Fruit fly (Drosophila melanogaster) whole organism, embryonic: ENCODE measurements around the gene CG7029.

Experiments used
- Abd-B ChIP-seq: fragments of 200-800 bp; sonication (Bioruptor generic); optimal IDR thresholded peaks from 2 replicates; lab custom pipeline; 2018; ENCODE audit warnings: missing biosample characterization, mild to moderate bottlenecking, missing genetic modification characterization, moderate library complexity
- Bgb ChIP-seq: fragments of 200-800 bp; sonication (Bioruptor generic); IDR thresholded peaks from 2 replicates; pipeline ENCODE4 v1.3.6; 2022; ENCODE audit warnings: missing biosample characterization, missing genetic modification characterization; ENCODE audit not compliant: partially characterized antibody
- CG11093 ChIP-seq: fragments of 200-800 bp; sonication (Bioruptor generic); IDR thresholded peaks from 3 replicates; pipeline ENCODE4 v1.3.6; 2022; ENCODE audit warnings: missing biosample characterization, missing genetic modification characterization
- CG11398 ChIP-seq: fragments of 200-800 bp; sonication (Bioruptor generic); optimal IDR thresholded peaks from 2 replicates; lab custom pipeline; 2016; ENCODE audit warnings: missing biosample characterization, missing genetic modification characterization
- CG11504 ChIP-seq: fragments of 200-800 bp; sonication (Bioruptor generic); optimal IDR thresholded peaks from 3 replicates; lab custom pipeline; 2019; ENCODE audit warnings: missing biosample characterization, mild to moderate bottlenecking, missing genetic modification characterization, moderate library complexity
- CG12155 ChIP-seq: fragments of 200-800 bp; sonication (Bioruptor generic); optimal IDR thresholded peaks from 3 replicates; lab custom pipeline; 2016; ENCODE audit warnings: missing biosample characterization, missing genetic modification characterization
- CG1233 ChIP-seq: fragments of 200-800 bp; sonication (Bioruptor generic); optimal IDR thresholded peaks from 4 replicates; lab custom pipeline; 2018; ENCODE audit warnings: missing biosample characterization, mild to moderate bottlenecking, missing genetic modification characterization
- CG14050 ChIP-seq: fragments of 200-800 bp; sonication (Bioruptor generic); IDR thresholded peaks from 3 replicates; pipeline ENCODE4 v1.3.6; 2022; ENCODE audit warnings: missing biosample characterization, missing genetic modification characterization
- CG14667 ChIP-seq: fragments of 200-800 bp; sonication (Bioruptor generic); IDR thresholded peaks from 2 replicates; pipeline ENCODE4 v1.3.6; 2022; ENCODE audit warnings: missing biosample characterization, missing genetic modification characterization
- CG14860 ChIP-seq: fragments of 200-800 bp; sonication (Bioruptor generic); IDR thresholded peaks from 3 replicates; pipeline ENCODE4 v1.3.6; 2022; ENCODE audit warnings: missing biosample characterization, missing genetic modification characterization; ENCODE audit not compliant: partially characterized antibody
- CG15479 ChIP-seq: fragments of 200-800 bp; sonication (Bioruptor generic); optimal IDR thresholded peaks from 3 replicates; lab custom pipeline; 2019; ENCODE audit warnings: missing biosample characterization, mild to moderate bottlenecking, missing genetic modification characterization, moderate library complexity
- CG18262 ChIP-seq: fragments of 200-800 bp; optimal IDR thresholded peaks from 3 replicates; lab custom pipeline; 2019; ENCODE audit warnings: missing biosample characterization, mild to moderate bottlenecking, missing genetic modification characterization, moderate library complexity
- CG2875 ChIP-seq: fragments of 200-800 bp; sonication (Bioruptor generic); optimal IDR thresholded peaks from 2 replicates; lab custom pipeline; 2017; ENCODE audit warnings: missing biosample characterization, mild to moderate bottlenecking, missing genetic modification characterization, missing genetic modification reagents
- CG42726 ChIP-seq: fragments of 200-800 bp; sonication (Bioruptor generic); IDR thresholded peaks from 2 replicates; pipeline ENCODE4 v1.3.6; 2022; ENCODE audit warnings: missing biosample characterization, missing genetic modification characterization; ENCODE audit not compliant: partially characterized antibody
- CG7786 ChIP-seq: fragments of 200-800 bp; sonication (Bioruptor generic); optimal IDR thresholded peaks from 2 replicates; lab custom pipeline; 2016; ENCODE audit warnings: missing biosample characterization, missing genetic modification characterization
- CG7928 ChIP-seq: fragments of 200-800 bp; sonication (Bioruptor generic); optimal IDR thresholded peaks from 2 replicates; lab custom pipeline; 2017; ENCODE audit warnings: missing biosample characterization, mild to moderate bottlenecking, missing genetic modification characterization
- CG8924 ChIP-seq: fragments of 200-800 bp; optimal IDR thresholded peaks from 3 replicates; lab custom pipeline; 2019; ENCODE audit warnings: missing biosample characterization, mild to moderate bottlenecking, missing genetic modification characterization, moderate library complexity
- CG9932 ChIP-seq: fragments of 200-800 bp; sonication (Bioruptor generic); IDR thresholded peaks from 2 replicates; pipeline ENCODE4 v1.3.6; 2022; ENCODE audit warnings: missing biosample characterization, missing genetic modification characterization
- D19A ChIP-seq: fragments of 200-800 bp; optimal IDR thresholded peaks from 3 replicates; lab custom pipeline; 2019; ENCODE audit warnings: missing biosample characterization, mild to moderate bottlenecking, missing genetic modification characterization, moderate library complexity
- Deaf1 ChIP-seq: fragments of 200-800 bp; optimal IDR thresholded peaks from 3 replicates; lab custom pipeline; 2019; ENCODE audit warnings: missing biosample characterization, mild to moderate bottlenecking, missing genetic modification characterization, moderate library complexity
- Ets65A ChIP-seq: fragments of 200-800 bp; sonication (Bioruptor generic); peaks from one replicate; lab custom pipeline; 2016; ENCODE audit warnings: missing biosample characterization, missing genetic modification characterization
- GATAe ChIP-seq: fragments of 200-800 bp; sonication (Bioruptor generic); conservative IDR thresholded peaks from 2 replicates; pipeline ENCODE4 v1.3.6; 2022; ENCODE audit warnings: missing biosample characterization, missing genetic modification characterization
- Hand ChIP-seq: fragments of 200-800 bp; sonication (Bioruptor generic); optimal IDR thresholded peaks from 2 replicates; lab custom pipeline; 2017; ENCODE audit warnings: mild to moderate bottlenecking, missing biosample characterization, missing genetic modification reagents, missing genetic modification characterization
- Lhr ChIP-seq: fragments of 200-800 bp; sonication (Bioruptor generic); optimal IDR thresholded peaks from 3 replicates; lab custom pipeline; 2017; ENCODE audit warnings: mild to moderate bottlenecking, missing biosample characterization, missing genetic modification reagents, missing genetic modification characterization
- Rfx ChIP-seq: fragments of 200-800 bp; sonication (Bioruptor generic); IDR thresholded peaks from 2 replicates; pipeline ENCODE4 v1.3.6; 2022; ENCODE audit warnings: missing biosample characterization, missing genetic modification characterization
- Spps ChIP-seq: fragments of 200-800 bp; sonication (Bioruptor generic); optimal IDR thresholded peaks from 2 replicates; lab custom pipeline; 2018; ENCODE audit warnings: missing biosample characterization, mild to moderate bottlenecking, missing genetic modification characterization
- Tbp ChIP-seq: fragments of >200 bp; optimal IDR thresholded peaks from 2 replicates; lab custom pipeline; 2018; ENCODE audit warnings: missing biosample characterization, missing genetic modification characterization
- Vsx1 ChIP-seq: fragments of 200-800 bp; sonication (Bioruptor generic); optimal IDR thresholded peaks from 2 replicates; lab custom pipeline; 2017; ENCODE audit warnings: missing biosample characterization, mild to moderate bottlenecking, missing genetic modification characterization, missing genetic modification reagents
- br ChIP-seq: fragments of >200 bp; optimal IDR thresholded peaks from 2 replicates; lab custom pipeline; 2017
- cas ChIP-seq: fragments of 200-800 bp; sonication (Bioruptor generic); IDR thresholded peaks from 2 replicates; pipeline ENCODE4 v1.3.6; 2022; ENCODE audit warnings: missing biosample characterization, missing genetic modification characterization
- chm ChIP-seq: fragments of 200-800 bp; sonication (Bioruptor generic); IDR thresholded peaks from 2 replicates; pipeline ENCODE4 v1.3.6; 2022; ENCODE audit warnings: missing biosample characterization, missing genetic modification characterization
- crol ChIP-seq: fragments of 200-800 bp; sonication (Bioruptor generic); IDR thresholded peaks from 2 replicates; pipeline ENCODE4 v1.3.6; 2022; ENCODE audit warnings: missing biosample characterization, missing genetic modification characterization
- cwo ChIP-seq: fragments of 200-800 bp; sonication (Bioruptor generic); optimal IDR thresholded peaks from 3 replicates; lab custom pipeline; 2017; ENCODE audit warnings: missing biosample characterization, missing genetic modification characterization, mild to moderate bottlenecking, moderate library complexity, missing genetic modification reagents
- da ChIP-seq: fragments of 200-800 bp; sonication (Bioruptor generic); optimal IDR thresholded peaks from 2 replicates; lab custom pipeline; 2016; ENCODE audit warnings: missing biosample characterization, missing genetic modification characterization
- fd3F ChIP-seq: fragments of 200-800 bp; sonication (Bioruptor generic); optimal IDR thresholded peaks from 2 replicates; lab custom pipeline; 2018; ENCODE audit warnings: missing biosample characterization, mild to moderate bottlenecking, missing genetic modification characterization, moderate library complexity
- gfzf ChIP-seq: fragments of 200-800 bp; sonication (Bioruptor generic); optimal IDR thresholded peaks from 2 replicates; lab custom pipeline; 2016; ENCODE audit warnings: missing biosample characterization, mild to moderate bottlenecking, missing genetic modification characterization, moderate library complexity
- insv ChIP-seq, 2 experiments: fragments of 200-800 bp; sonication (Bioruptor generic); optimal IDR thresholded peaks; 3 replicates each; lab custom pipeline; 2016 to 2018; ENCODE audit warnings: missing biosample characterization in 2 of 2, missing genetic modification characterization in 2 of 2
- knrl ChIP-seq: fragments of 200-800 bp; sonication (Bioruptor generic); IDR thresholded peaks from 3 replicates; pipeline ENCODE4 v1.3.6; 2022; ENCODE audit warnings: missing biosample characterization, missing genetic modification characterization; ENCODE audit not compliant: partially characterized antibody
- nau ChIP-seq: fragments of 200-800 bp; sonication (Bioruptor generic); optimal IDR thresholded peaks from 3 replicates; lab custom pipeline; 2017; ENCODE audit warnings: missing biosample characterization, mild to moderate bottlenecking, missing genetic modification characterization, missing genetic modification reagents
- nerfin-2 ChIP-seq: fragments of 200-800 bp; sonication (Bioruptor generic); IDR thresholded peaks from 2 replicates; pipeline ENCODE4 v1.3.6; 2022; ENCODE audit warnings: missing biosample characterization, missing genetic modification characterization; ENCODE audit not compliant: partially characterized antibody
- oc ChIP-seq: fragments of 200-800 bp; sonication (Bioruptor generic); optimal IDR thresholded peaks from 2 replicates; lab custom pipeline; 2018; ENCODE audit warnings: missing biosample characterization, mild to moderate bottlenecking, missing genetic modification characterization, moderate library complexity
- prd ChIP-seq, 3 experiments: fragments of >200 bp in 2 of 3; fragments of 200-800 bp in 1 of 3; sonication (Bioruptor generic) in 1 of 3; optimal IDR thresholded peaks in 2 of 3; IDR thresholded peaks in 1 of 3; 2 replicates in 2 of 3; 3 replicates in 1 of 3; pipeline versions ENCODE4 v1.3.6 to Lab custom; 2017 to 2022; ENCODE audit warnings: missing biosample characterization in 1 of 3, missing genetic modification characterization in 1 of 3
- psq ChIP-seq: fragments of 200-800 bp; sonication (Bioruptor generic); optimal IDR thresholded peaks from 2 replicates; lab custom pipeline; 2017; ENCODE audit warnings: missing biosample characterization, missing genetic modification characterization
- sd ChIP-seq: fragments of 200-800 bp; sonication (Bioruptor generic); optimal IDR thresholded peaks from 3 replicates; lab custom pipeline; 2018; ENCODE audit warnings: missing biosample characterization, mild to moderate bottlenecking, missing genetic modification characterization, moderate library complexity
- sens ChIP-seq: fragments of 200-800 bp; sonication (Bioruptor generic); peaks from one replicate; lab custom pipeline; 2016; ENCODE audit warnings: missing biosample characterization, missing genetic modification characterization
- slbo ChIP-seq: fragments of 200-800 bp; sonication (Bioruptor generic); IDR thresholded peaks from 2 replicates; pipeline ENCODE4 v1.3.6; 2022; ENCODE audit warnings: missing biosample characterization, missing genetic modification characterization
- sr ChIP-seq: fragments of 200-800 bp; sonication (Bioruptor generic); IDR thresholded peaks from 3 replicates; pipeline ENCODE4 v1.3.6; 2022; ENCODE audit warnings: missing biosample characterization, missing genetic modification characterization
- tgo ChIP-seq: fragments of 200-800 bp; sonication (Bioruptor generic); IDR thresholded peaks from 3 replicates; pipeline ENCODE4 v1.3.6; 2022; ENCODE audit warnings: missing biosample characterization, missing genetic modification characterization
- tx ChIP-seq: fragments of 200-800 bp; sonication (Bioruptor generic); optimal IDR thresholded peaks from 2 replicates; lab custom pipeline; 2016; ENCODE audit warnings: missing biosample characterization, missing genetic modification characterization
- z ChIP-seq: fragments of 200-800 bp; sonication (Bioruptor generic); IDR thresholded peaks from 3 replicates; pipeline ENCODE4 v1.3.6; 2022; ENCODE audit warnings: missing biosample characterization, missing genetic modification characterization

Gene CG7029

DNA sequence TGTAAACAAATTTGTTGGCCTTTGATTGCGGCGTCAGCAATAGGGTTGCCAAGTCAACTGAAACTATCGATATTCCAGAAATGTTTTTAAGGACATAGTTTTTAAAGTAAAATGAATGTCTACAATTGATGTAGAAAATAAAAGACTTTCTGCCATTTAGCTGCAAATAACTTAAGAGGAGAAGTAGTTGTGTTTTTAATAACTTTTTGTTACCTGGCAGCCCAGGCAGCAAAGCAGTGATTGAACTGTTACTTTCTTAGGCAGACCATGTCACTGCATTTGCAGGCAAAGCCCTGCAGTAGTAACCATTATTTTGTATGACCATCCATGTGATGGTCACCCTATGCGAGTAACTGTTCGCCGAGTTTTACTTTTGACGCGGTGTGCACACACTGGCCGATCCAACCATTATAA is at the start of gene CG7029, which contains the start of the genes rumi and Usp12-46 (continued):
- TF ChIP-seq Spps (tag; lab: Kevin White, UChicago) (peak; percentile 67), CG2875 (GFP tag; lab: Kevin White, UChicago) (peak; percentile 46), CG7928 (peak; percentile 58), GATAe (GFP tag; lab: Robert Waterston, UW) (peak; percentile 28; the same call in 1 of the 2 replicates), CG14667 (peak; percentile 59; the same call in 1 of the 2 replicates), cwo (GFP tag; lab: Kevin White, UChicago) (peak; percentile 57), gfzf (peak; percentile 44), Bgb (peak; percentile 72), CG11504 (tag; lab: Kevin White, UChicago) (peak; percentile 87), crol (GFP tag; lab: Robert Waterston, UW) (0 out of 2 replicates have a peak, but pooled peaks have one; percentile 10), prd (optimal IDR thresholded peaks at IDR 0.05; lab: Kevin White, UChicago) (no peak), prd (GFP tag; IDR thresholded peaks at IDR 0.05; lab: Robert Waterston, UW) (peak; percentile 90), Lhr (GFP tag; lab: Kevin White, UChicago) (peak; percentile 76), tgo (GFP tag; lab: Robert Waterston, UW) (peak; percentile 80), nerfin-2 (peak; percentile 53; the same call in 1 of the 2 replicates), CG14860 (GFP tag; lab: Robert Waterston, UW) (peak; percentile 58), Ets65A (GFP tag; lab: Kevin White, UChicago) (peak; percentile 99), CG42726 (GFP tag; lab: Robert Waterston, UW) (peak; percentile 44; the same call in 1 of the 2 replicates), br (lab: Kevin White, UChicago) (no peak), Rfx (peak; percentile 89), insv (GFP tag; optimal IDR thresholded peaks at IDR 0.05; lab: Kevin White, UChicago) (peak in 1 of 2 experiments; percentile 66), CG15479 (GFP tag; lab: Kevin White, UChicago) (no peak), CG11398 (peak; percentile 84), oc (peak; percentile 77), chm (GFP tag; lab: Robert Waterston, UW) (peak; percentile 79; the same call in 1 of the 2 replicates), cas (GFP tag; lab: Robert Waterston, UW) (peak; percentile 63; the same call in 1 of the 2 replicates), Abd-B (GFP tag; lab: Kevin White, UChicago) (peak; percentile 84), CG11093 (GFP tag; lab: Robert Waterston, UW) (peak; percentile 28; the same call in 1 of the 3 replicates), fd3F (peak; percentile 79), knrl (GFP tag; lab: Robert Waterston, UW) (peak; percentile 78), tx (GFP tag; lab: Kevin White, UChicago) (peak; percentile 85)

DNA sequence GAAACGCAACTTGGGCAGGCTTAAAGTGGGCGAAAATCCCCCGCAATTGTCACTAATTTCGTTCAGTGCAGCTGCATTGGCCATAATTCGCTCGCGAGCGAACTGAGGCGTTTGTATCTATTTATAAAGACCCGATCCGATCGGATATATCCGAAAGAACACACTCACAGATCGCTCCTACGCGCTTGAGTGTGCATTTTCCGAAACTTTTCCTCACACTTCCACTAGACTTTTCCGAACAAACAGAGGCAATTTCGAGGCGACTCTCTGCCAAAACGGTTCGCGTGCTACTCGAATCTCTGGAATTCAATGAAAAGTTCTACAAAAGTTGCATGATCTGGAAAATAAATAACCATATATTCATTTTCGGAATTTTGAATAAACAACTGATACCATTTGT is 48.9 kb upstream of the CG7029 start, which contains the start of the genes CG6972 and CCAP:
TSS of gene CG6972 (plus strand) at position 215 of the 400 bp plus-strand sequence.
TSS of gene CCAP (minus strand) at position 292 of the 400 bp plus-strand sequence.
- TF ChIP-seq Deaf1 (tag; lab: Kevin White, UChicago) (peak; percentile 72), CG9932 (GFP tag; lab: Robert Waterston, UW) (0 out of 2 replicates have a peak, but pooled peaks have one; percentile 23), CG8924 (tag; lab: Kevin White, UChicago) (no peak), da (GFP tag; lab: Kevin White, UChicago) (no peak), Vsx1 (GFP tag; lab: Kevin White, UChicago) (no peak), D19A (tag; lab: Kevin White, UChicago) (no peak), sd (tag; lab: Kevin White, UChicago) (peak; percentile 21), prd (optimal IDR thresholded peaks at IDR 0.05; lab: Kevin White, UChicago) (no peak), prd (GFP tag; IDR thresholded peaks at IDR 0.05; lab: Robert Waterston, UW) (peak; percentile 20; the same call in 1 of the 3 replicates), sr (GFP tag; lab: Robert Waterston, UW) (no peak), psq (GFP tag; lab: Kevin White, UChicago) (no peak), CG1233 (GFP tag; lab: Kevin White, UChicago) (no peak), sens (peak; percentile 50), CG7786 (GFP tag; lab: Kevin White, UChicago) (no peak), nau (GFP tag; lab: Kevin White, UChicago) (no peak), Hand (GFP tag; lab: Kevin White, UChicago) (no peak), CG12155 (GFP tag; lab: Kevin White, UChicago) (no peak), z (peak; percentile 63; the same call in 1 of the 3 replicates), CG14050 (GFP tag; lab: Robert Waterston, UW) (no peak), slbo (GFP tag; lab: Robert Waterston, UW) (no peak), Tbp (GFP tag; lab: Kevin White, UChicago) (no peak), CG18262 (tag; lab: Kevin White, UChicago) (no peak)
